Fruit fly (Drosophila melanogaster) whole organism, pupa: ENCODE data around the gene CG34181.

ENCODE experiments used
- CG10348 ChIP-seq: fragments of 200-800 bp; sonication (Bioruptor generic); IDR thresholded peaks from 2 replicates; pipeline ENCODE4 v1.3.6; 2022; ENCODE audit warnings: missing biosample characterization, missing genetic modification characterization
- CG12605 ChIP-seq: fragments of 200-800 bp; sonication (Bioruptor generic); IDR thresholded peaks from 2 replicates; pipeline ENCODE4 v1.3.6; 2022; ENCODE audit warnings: missing biosample characterization, missing genetic modification characterization
- CG13204 ChIP-seq: fragments of 200-800 bp; sonication (Bioruptor generic); optimal IDR thresholded peaks from 2 replicates; lab custom pipeline; 2018; ENCODE audit warnings: missing biosample characterization, mild to moderate bottlenecking, missing genetic modification characterization, moderate library complexity
- CG14655 ChIP-seq: fragments of 200-800 bp; sonication (Bioruptor generic); optimal IDR thresholded peaks from 3 replicates; lab custom pipeline; 2017; ENCODE audit warnings: mild to moderate bottlenecking, missing biosample characterization, missing genetic modification reagents, missing genetic modification characterization
- CG17806 ChIP-seq: fragments of 200-800 bp; sonication (Bioruptor generic); optimal IDR thresholded peaks from 2 replicates; lab custom pipeline; 2018; ENCODE audit warnings: missing biosample characterization, mild to moderate bottlenecking, missing genetic modification characterization, moderate library complexity
- CG4496 ChIP-seq: fragments of 200-800 bp; sonication (Bioruptor generic); IDR thresholded peaks from 3 replicates; pipeline ENCODE4 v1.3.6; 2022; ENCODE audit warnings: missing biosample characterization, missing genetic modification characterization
- CG8301 ChIP-seq: fragments of 200-800 bp; sonication (Bioruptor generic); optimal IDR thresholded peaks from 2 replicates; lab custom pipeline; 2018; ENCODE audit warnings: missing biosample characterization, mild to moderate bottlenecking, missing genetic modification characterization
- CG9948 ChIP-seq: fragments of 200-800 bp; sonication (Bioruptor generic); optimal IDR thresholded peaks from 2 replicates; lab custom pipeline; 2018; ENCODE audit warnings: missing biosample characterization, mild to moderate bottlenecking, missing genetic modification characterization, moderate library complexity
- EcR ChIP-seq: fragments of 200-800 bp; sonication (Bioruptor generic); optimal IDR thresholded peaks from 3 replicates; lab custom pipeline; 2019; ENCODE audit warnings: missing biosample characterization, missing genetic modification characterization, mild to moderate bottlenecking, moderate library complexity, missing genetic modification reagents
- Ets98B ChIP-seq: fragments of 200-800 bp; sonication (Bioruptor generic); IDR thresholded peaks from 2 replicates; pipeline ENCODE4 v1.3.6; 2022; ENCODE audit warnings: missing biosample characterization, missing genetic modification characterization
- Pif1A ChIP-seq: fragments of 200-800 bp; sonication (Bioruptor generic); optimal IDR thresholded peaks from 3 replicates; lab custom pipeline; 2016; ENCODE audit warnings: missing biosample characterization, missing genetic modification characterization
- Snoo ChIP-seq: fragments of 200-800 bp; sonication (Bioruptor generic); optimal IDR thresholded peaks from 3 replicates; lab custom pipeline; 2017; ENCODE audit warnings: missing biosample characterization, mild to moderate bottlenecking, missing genetic modification characterization, inconsistent platforms
- gl ChIP-seq: fragments of 200-800 bp; sonication (Bioruptor generic); optimal IDR thresholded peaks from 2 replicates; lab custom pipeline; 2018; ENCODE audit warnings: missing biosample characterization, mild to moderate bottlenecking, missing genetic modification characterization

DNA sequence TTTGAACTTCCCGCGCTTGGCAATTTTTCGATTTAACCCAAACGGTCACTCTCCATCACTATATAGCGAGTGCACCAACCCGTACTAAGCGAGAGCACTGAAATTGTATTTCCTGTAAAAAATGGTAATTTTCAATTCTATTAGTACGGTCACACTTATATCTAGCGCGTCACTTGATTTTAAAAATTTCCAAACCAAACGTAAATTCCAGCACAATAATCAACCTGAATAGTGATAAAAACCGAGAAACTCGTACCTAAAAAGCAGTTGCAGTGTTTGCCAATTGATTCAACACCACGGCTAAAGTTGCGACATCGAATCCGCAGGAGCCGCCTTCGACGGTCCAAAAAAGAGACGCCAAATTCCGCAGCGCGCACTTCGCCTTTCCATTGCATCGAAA is 36.8 kb upstream of the CG34181 start, which contains the start of gene Cks30A:
- TF ChIP-seq Snoo (tag; lab: Kevin White, UChicago) (no peak), EcR (GFP tag; lab: Kevin White, UChicago) (no peak), Pif1A (no peak), CG14655 (GFP tag; lab: Kevin White, UChicago) (no peak), gl (no peak), CG17806 (no peak), Ets98B (GFP tag; lab: Robert Waterston, UW) (no peak), CG8301 (no peak), CG4496 (no peak), CG10348 (GFP tag; lab: Robert Waterston, UW) (no peak), CG9948 (tag; lab: Kevin White, UChicago) (no peak), CG12605 (GFP tag; lab: Robert Waterston, UW) (no peak), CG13204 (no peak)
